Worm (Caenorhabditis elegans) whole organism, L1 larva: ENCODE data around the gene rcq-5.

Experiments used
- C04F5.9 ChIP-seq: sonication (generic microtip); optimal IDR thresholded peaks from 2 replicates; lab custom pipeline; 2016; ENCODE audit warnings: missing genetic modification characterization, missing compliant biosample characterization
- C34B4.2 ChIP-seq: sonication (generic microtip); optimal IDR thresholded peaks from 2 replicates; lab custom pipeline; 2017; ENCODE audit warnings: mild to moderate bottlenecking, missing genetic modification characterization, missing compliant biosample characterization
- Y116A8C.19 ChIP-seq: sonication (generic microtip); optimal IDR thresholded peaks from 2 replicates; lab custom pipeline; 2016; ENCODE audit warnings: missing compliant biosample characterization, missing genetic modification characterization, borderline replicate concordance
- blmp-1 ChIP-seq: fragments of 150-350 bp; optimal IDR thresholded peaks from 2 replicates; lab custom pipeline; 2014; ENCODE audit warnings: missing biosample characterization, missing genetic modification characterization
- ceh-88 ChIP-seq: fragments of 200-800 bp; sonication (Bioruptor generic); IDR thresholded peaks from 2 replicates; pipeline ENCODE4 v1.3.6; 2022; ENCODE audit warnings: missing genetic modification characterization, missing compliant biosample characterization
- ces-1 ChIP-seq: fragments of 150-350 bp; optimal IDR thresholded peaks from 2 replicates; lab custom pipeline; 2014; ENCODE audit warnings: missing biosample characterization, missing genetic modification reagents, missing genetic modification characterization
- dpl-1 ChIP-seq, 3 experiments: fragments of 150-350 bp in 2 of 3; sonication (generic microtip) in 1 of 3; optimal IDR thresholded peaks; 2 replicates each; lab custom pipeline; 2014 to 2017; ENCODE audit warnings: missing biosample characterization in 3 of 3, missing genetic modification characterization in 3 of 3, missing genetic modification reagents in 3 of 3
- dsc-1 ChIP-seq: sonication (generic microtip); optimal IDR thresholded peaks from 2 replicates; lab custom pipeline; 2016; ENCODE audit warnings: mild to moderate bottlenecking, missing genetic modification characterization, missing compliant biosample characterization
- efl-1 ChIP-seq, 4 experiments: fragments of 150-350 bp; optimal IDR thresholded peaks in 3 of 4; peaks in 1 of 4; 1 replicate in 1 of 4; 2 replicates in 3 of 4; lab custom pipeline; 2014; ENCODE audit warnings: missing biosample characterization in 2 of 4, missing genetic modification characterization in 2 of 4, missing genetic modification reagents in 2 of 4
- efl-3 ChIP-seq: fragments of 200-800 bp; sonication (Bioruptor generic); optimal IDR thresholded peaks from 2 replicates; lab custom pipeline; 2018; ENCODE audit warnings: mild to moderate bottlenecking, missing genetic modification characterization, missing compliant biosample characterization
- elt-2 ChIP-seq: sonication (generic microtip); optimal IDR thresholded peaks from 2 replicates; lab custom pipeline; 2016; ENCODE audit warnings: missing genetic modification characterization, mild to moderate bottlenecking, inconsistent platforms, missing compliant biosample characterization, missing genetic modification reagents
- ets-5 ChIP-seq: fragments of 200-800 bp; sonication (Bioruptor generic); IDR thresholded peaks from 2 replicates; pipeline ENCODE4 v1.3.6; 2022; ENCODE audit warnings: missing genetic modification characterization, missing compliant biosample characterization
- fkh-10 ChIP-seq: sonication (generic microtip); optimal IDR thresholded peaks from 2 replicates; lab custom pipeline; 2017; ENCODE audit warnings: missing biosample characterization, missing genetic modification reagents, missing genetic modification characterization
- fkh-8 ChIP-seq: sonication (generic microtip); optimal IDR thresholded peaks from 2 replicates; lab custom pipeline; 2016; ENCODE audit warnings: mild to moderate bottlenecking, missing genetic modification characterization, missing compliant biosample characterization
- fos-1 ChIP-seq: fragments of 150-350 bp; optimal IDR thresholded peaks from 2 replicates; lab custom pipeline; 2014; ENCODE audit warnings: missing biosample characterization, missing genetic modification characterization
- hlh-17 ChIP-seq: fragments of 200-800 bp; sonication (Bioruptor generic); optimal IDR thresholded peaks from 2 replicates; lab custom pipeline; 2018; ENCODE audit warnings: missing genetic modification characterization, mild to moderate bottlenecking, missing compliant biosample characterization, moderate library complexity, borderline replicate concordance
- hlh-4 ChIP-seq: sonication (generic microtip); optimal IDR thresholded peaks from 2 replicates; lab custom pipeline; 2016; ENCODE audit warnings: mild to moderate bottlenecking, missing genetic modification characterization, missing compliant biosample characterization
- hpl-2 ChIP-seq: fragments of 150-350 bp; optimal IDR thresholded peaks from 2 replicates; lab custom pipeline; 2014; ENCODE audit warnings: missing biosample characterization, missing genetic modification reagents, missing genetic modification characterization
- irx-1 ChIP-seq: sonication (generic microtip); optimal IDR thresholded peaks from 2 replicates; lab custom pipeline; 2016; ENCODE audit warnings: missing genetic modification characterization, missing compliant biosample characterization
- lin-13 ChIP-seq: fragments of 150-350 bp; optimal IDR thresholded peaks from 2 replicates; lab custom pipeline; 2014; ENCODE audit warnings: missing biosample characterization, missing genetic modification reagents, missing genetic modification characterization
- lin-14 ChIP-seq: fragments of 200-800 bp; sonication (Bioruptor generic); optimal IDR thresholded peaks from 2 replicates; lab custom pipeline; 2018; ENCODE audit warnings: mild to moderate bottlenecking, missing genetic modification characterization, moderate library complexity, missing compliant biosample characterization
- lin-15B ChIP-seq: fragments of 150-350 bp; sonication (generic microtip); optimal IDR thresholded peaks from 3 replicates; lab custom pipeline; 2014; ENCODE audit warnings: missing biosample characterization, missing genetic modification characterization
- lin-35 ChIP-seq, 2 experiments: fragments of 150-350 bp; optimal IDR thresholded peaks; 2 replicates each; lab custom pipeline; 2014; ENCODE audit warnings: missing biosample characterization in 2 of 2, missing genetic modification characterization in 2 of 2, missing genetic modification reagents in 2 of 2
- lin-39 ChIP-seq: fragments of 150-350 bp; optimal IDR thresholded peaks from 2 replicates; lab custom pipeline; 2014; ENCODE audit warnings: missing biosample characterization, missing genetic modification reagents, missing genetic modification characterization
- lsy-2 ChIP-seq, 2 experiments: fragments of 150-350 bp; optimal IDR thresholded peaks; 2 replicates each; lab custom pipeline; 2014; ENCODE audit warnings: missing biosample characterization in 2 of 2, missing genetic modification characterization in 2 of 2
- mdl-1 ChIP-seq, 2 experiments: fragments of 150-350 bp; optimal IDR thresholded peaks; 2 replicates each; lab custom pipeline; 2014 to 2017; ENCODE audit warnings: missing biosample characterization in 2 of 2, missing genetic modification characterization in 2 of 2, inconsistent platforms in 1 of 2
- mef-2 ChIP-seq: fragments of 150-350 bp; optimal IDR thresholded peaks from 2 replicates; lab custom pipeline; 2014; ENCODE audit warnings: missing biosample characterization, missing genetic modification characterization
- mep-1 ChIP-seq: fragments of 150-350 bp; optimal IDR thresholded peaks from 2 replicates; lab custom pipeline; 2014; ENCODE audit warnings: missing biosample characterization, missing genetic modification characterization
- nhr-12 ChIP-seq: sonication (generic microtip); optimal IDR thresholded peaks from 2 replicates; lab custom pipeline; 2017; ENCODE audit warnings: missing biosample characterization, missing genetic modification characterization
- nhr-20 ChIP-seq: sonication (generic microtip); optimal IDR thresholded peaks from 2 replicates; lab custom pipeline; 2016; ENCODE audit warnings: mild to moderate bottlenecking, missing genetic modification characterization, missing compliant biosample characterization
- nhr-237 ChIP-seq: fragments of 150-350 bp; optimal IDR thresholded peaks from 2 replicates; lab custom pipeline; 2014; ENCODE audit warnings: missing biosample characterization, missing genetic modification characterization
- nhr-47 ChIP-seq: sonication (generic microtip); optimal IDR thresholded peaks from 2 replicates; lab custom pipeline; 2016; ENCODE audit warnings: mild to moderate bottlenecking, missing genetic modification characterization, moderate library complexity, missing compliant biosample characterization
- nhr-71 ChIP-seq: sonication (generic microtip); optimal IDR thresholded peaks from 2 replicates; lab custom pipeline; 2016; ENCODE audit warnings: mild to moderate bottlenecking, missing genetic modification characterization, moderate library complexity, missing compliant biosample characterization
- nhr-77 ChIP-seq: fragments of 150-350 bp; optimal IDR thresholded peaks from 2 replicates; lab custom pipeline; 2014; ENCODE audit warnings: missing biosample characterization, missing genetic modification characterization
- nhr-90 ChIP-seq: sonication (generic microtip); optimal IDR thresholded peaks from 2 replicates; lab custom pipeline; 2016; ENCODE audit warnings: mild to moderate bottlenecking, missing genetic modification characterization, missing compliant biosample characterization; ENCODE audit not compliant: poor library complexity
- pag-3 ChIP-seq: sonication (generic microtip); optimal IDR thresholded peaks from 2 replicates; lab custom pipeline; 2017; ENCODE audit warnings: missing genetic modification characterization, mild to moderate bottlenecking, missing compliant biosample characterization, antibody characterized with exemption, borderline replicate concordance; ENCODE audit not compliant: insufficient read depth
- pax-3 ChIP-seq: fragments of 200-800 bp; sonication (Bioruptor generic); optimal IDR thresholded peaks from 2 replicates; lab custom pipeline; 2018; ENCODE audit warnings: mild to moderate bottlenecking, missing genetic modification characterization, moderate library complexity, missing compliant biosample characterization
- rnt-1 ChIP-seq: sonication (generic microtip); optimal IDR thresholded peaks from 2 replicates; lab custom pipeline; 2016; ENCODE audit warnings: mild to moderate bottlenecking, missing genetic modification characterization, moderate library complexity, missing compliant biosample characterization
- sox-4 ChIP-seq: sonication (generic microtip); optimal IDR thresholded peaks from 2 replicates; lab custom pipeline; 2016; ENCODE audit warnings: missing genetic modification characterization, missing compliant biosample characterization
- sptf-1 ChIP-seq: fragments of 150-350 bp; optimal IDR thresholded peaks from 2 replicates; lab custom pipeline; 2014; ENCODE audit warnings: missing biosample characterization, missing genetic modification characterization
- swsn-7 ChIP-seq: sonication (generic microtip); optimal IDR thresholded peaks from 2 replicates; lab custom pipeline; 2016; ENCODE audit warnings: missing genetic modification characterization, missing compliant biosample characterization
- tbx-2 ChIP-seq: sonication (generic microtip); optimal IDR thresholded peaks from 2 replicates; lab custom pipeline; 2016; ENCODE audit warnings: missing genetic modification characterization, missing compliant biosample characterization
- unc-130 ChIP-seq: fragments of 150-350 bp; optimal IDR thresholded peaks from 2 replicates; lab custom pipeline; 2017; ENCODE audit warnings: missing biosample characterization, missing genetic modification characterization, inconsistent platforms
- unc-30 ChIP-seq: sonication (generic microtip); optimal IDR thresholded peaks from 2 replicates; lab custom pipeline; 2017; ENCODE audit warnings: missing biosample characterization, missing genetic modification characterization
- unc-86 ChIP-seq: sonication (generic microtip); optimal IDR thresholded peaks from 2 replicates; lab custom pipeline; 2016; ENCODE audit warnings: missing genetic modification characterization, missing compliant biosample characterization
- vab-15 ChIP-seq: sonication (generic microtip); optimal IDR thresholded peaks from 2 replicates; lab custom pipeline; 2017; ENCODE audit warnings: missing genotype, mild to moderate bottlenecking, missing genetic modification characterization, missing compliant biosample characterization
- zag-1 ChIP-seq: fragments of 150-350 bp; optimal IDR thresholded peaks from 2 replicates; lab custom pipeline; 2014; ENCODE audit warnings: missing biosample characterization, missing genetic modification characterization
- zip-4 ChIP-seq: fragments of 200-800 bp; sonication (Bioruptor generic); optimal IDR thresholded peaks from 2 replicates; lab custom pipeline; 2018; ENCODE audit warnings: mild to moderate bottlenecking, missing genetic modification characterization, moderate library complexity, missing compliant biosample characterization
- ztf-11 ChIP-seq, 2 experiments: sonication (generic microtip); optimal IDR thresholded peaks; 2 replicates each; lab custom pipeline; 2016 to 2017; ENCODE audit warnings: missing genetic modification characterization in 2 of 2, missing biosample characterization in 1 of 2, missing compliant biosample characterization in 1 of 2
- ztf-4 ChIP-seq: fragments of 150-350 bp; optimal IDR thresholded peaks from 2 replicates; lab custom pipeline; 2014; ENCODE audit warnings: missing biosample characterization, missing genetic modification characterization

The rcq-5 gene

ce11 chrIII:4103171-4103570 is 45.4 kb upstream of the rcq-5 start:
- TF ChIP-seq unc-30 (tag; lab: Kevin White, UChicago) (no peak), mep-1 (no peak), ceh-88 (no peak), swsn-7 (tag; lab: Kevin White, UChicago) (no peak), efl-3 (GFP tag; lab: Kevin White, UChicago) (no peak), nhr-77 (tag; lab: Kevin White, UChicago) (no peak), nhr-12 (tag; lab: Kevin White, UChicago) (no peak)

DNA sequence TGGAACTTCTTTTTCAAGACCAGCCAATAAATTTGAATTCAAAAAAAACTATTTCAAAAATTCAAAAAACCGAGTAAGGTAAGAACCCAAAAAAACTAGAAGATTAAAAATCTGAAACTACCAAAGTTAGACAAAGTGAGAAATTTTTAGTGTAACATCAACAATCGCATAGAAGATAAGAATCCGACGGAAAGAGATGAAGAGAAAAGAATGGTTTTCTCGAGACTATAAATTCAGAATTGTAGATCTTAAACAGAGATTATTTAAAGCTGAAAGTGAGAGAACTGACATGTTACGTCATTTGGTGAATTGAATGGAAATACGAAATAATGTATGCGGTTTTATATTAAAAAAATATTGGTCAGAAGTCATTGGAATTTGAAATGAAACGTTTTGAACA is 44.3 kb upstream of the rcq-5 start:
- TF ChIP-seq efl-1 (optimal IDR thresholded peaks at IDR 0.05; lab: Kevin White, UChicago): no peak
- peak in 1 of 2 experiments; percentile 79 for TF ChIP-seq efl-1 (GFP tag; optimal IDR thresholded peaks at IDR 0.05 in 1 of 2; lab: Kevin White, UChicago)
- TF ChIP-seq unc-130 (tag; lab: Kevin White, UChicago): no peak
- TF ChIP-seq lin-14 (GFP tag; lab: Kevin White, UChicago): no peak
- TF ChIP-seq dsc-1 (tag; lab: Kevin White, UChicago): no peak
- no peak for TF ChIP-seq zag-1
- no peak for TF ChIP-seq C04F5.9 (tag; lab: Kevin White, UChicago)
- TF ChIP-seq nhr-90: no peak
- no peak for TF ChIP-seq irx-1 (tag; lab: Kevin White, UChicago)

DNA sequence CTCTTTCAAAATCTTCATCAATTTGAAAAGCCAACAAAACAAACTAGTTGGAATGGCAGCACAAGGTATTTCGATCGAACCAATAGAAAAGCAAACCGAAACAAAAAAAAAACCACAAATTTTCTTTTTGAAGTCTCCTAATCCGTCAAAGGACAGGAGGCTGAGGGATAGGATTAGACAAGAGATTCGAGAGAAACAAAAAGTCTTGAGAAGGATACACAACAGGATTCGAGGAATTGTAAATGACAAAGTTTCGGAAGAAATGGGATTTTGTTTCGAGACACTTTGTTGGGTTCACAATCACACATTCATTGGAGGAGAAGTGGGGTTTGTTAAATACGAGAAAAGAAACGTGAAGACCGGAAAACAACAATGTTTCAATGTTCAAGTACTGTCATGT is 43.2 kb upstream of the rcq-5 start:
- TF ChIP-seq nhr-20 (tag; lab: Kevin White, UChicago): no peak
- no peak for TF ChIP-seq C34B4.2 (tag; lab: Kevin White, UChicago)
- TF ChIP-seq hpl-2: no peak
- no peak for TF ChIP-seq pax-3 (tag; lab: Kevin White, UChicago)
- TF ChIP-seq mef-2: no peak
- TF ChIP-seq dpl-1 (GFP tag; optimal IDR thresholded peaks at IDR 0.05; lab: Kevin White, UChicago): peak in 1 of 3 experiments; percentile 1
- no peak for TF ChIP-seq vab-15
- no peak for TF ChIP-seq fkh-8 (tag; lab: Kevin White, UChicago)
- no peak for TF ChIP-seq hlh-17 (GFP tag; lab: Kevin White, UChicago)
- TF ChIP-seq ztf-11 (tag; optimal IDR thresholded peaks at IDR 0.05; lab: Kevin White, UChicago): no peak
- TF ChIP-seq nhr-47: no peak
- TF ChIP-seq lsy-2 (tag; optimal IDR thresholded peaks at IDR 0.05; lab: Kevin White, UChicago): no peak
- no peak for TF ChIP-seq mdl-1 (tag; optimal IDR thresholded peaks at IDR 0.05; lab: Kevin White, UChicago)
- no peak for TF ChIP-seq hlh-4 (tag; lab: Kevin White, UChicago)
- TF ChIP-seq unc-86: peak; percentile 30
- no peak for TF ChIP-seq efl-1 (optimal IDR thresholded peaks at IDR 0.05; lab: Kevin White, UChicago)
- peak in 1 of 2 experiments; percentile 85 for TF ChIP-seq efl-1 (GFP tag; optimal IDR thresholded peaks at IDR 0.05 in 1 of 2; lab: Kevin White, UChicago)
- no peak for TF ChIP-seq ztf-4 (tag; lab: Kevin White, UChicago)
- no peak for TF ChIP-seq elt-2
- TF ChIP-seq ces-1 (GFP tag; lab: Kevin White, UChicago): no peak
- TF ChIP-seq nhr-71 (tag; lab: Kevin White, UChicago): peak; percentile 0
- no peak for TF ChIP-seq rnt-1 (tag; lab: Kevin White, UChicago)
- no peak for TF ChIP-seq lin-35 (GFP tag; optimal IDR thresholded peaks at IDR 0.05; lab: Kevin White, UChicago)
- no peak for TF ChIP-seq lin-39 (tag; lab: Kevin White, UChicago)
- peak; percentile 42 for TF ChIP-seq lin-14 (GFP tag; lab: Kevin White, UChicago)
- TF ChIP-seq fkh-10 (GFP tag; lab: Kevin White, UChicago): no peak
- no peak for TF ChIP-seq tbx-2
- TF ChIP-seq Y116A8C.19 (tag; lab: Kevin White, UChicago): no peak
- TF ChIP-seq pag-3 (tag; lab: Kevin White, UChicago): no peak
- TF ChIP-seq nhr-237 (tag; lab: Kevin White, UChicago): no peak
- no peak for TF ChIP-seq zip-4 (GFP tag; lab: Kevin White, UChicago)
- no peak for TF ChIP-seq lin-15B
- TF ChIP-seq fos-1 (tag; lab: Kevin White, UChicago): no peak
- no peak for TF ChIP-seq sptf-1 (tag; lab: Kevin White, UChicago)
- no peak for TF ChIP-seq lin-13 (GFP tag; lab: Kevin White, UChicago)
- TF ChIP-seq blmp-1 (tag; lab: Kevin White, UChicago): peak; percentile 72
- TF ChIP-seq ets-5 (GFP tag; lab: Robert Waterston, UW): no peak
- no peak for TF ChIP-seq sox-4 (tag; lab: Kevin White, UChicago)
